Fruit fly (Drosophila melanogaster) whole organism, embryonic: Measurements from ENCODE around the gene CG31211.

Source experiments
- Asciz ChIP-seq: fragments of 200-800 bp; sonication (Bioruptor generic); optimal IDR thresholded peaks from 2 replicates; lab custom pipeline; 2017; ENCODE audit warnings: missing biosample characterization, mild to moderate bottlenecking, missing genetic modification characterization, missing genetic modification reagents
- B-H1 ChIP-seq: fragments of 200-800 bp; sonication (Bioruptor generic); IDR thresholded peaks from 3 replicates; pipeline ENCODE4 v1.3.6; 2022; ENCODE audit warnings: missing biosample characterization, missing genetic modification characterization
- BEAF-32 ChIP-seq: fragments of 200-800 bp; sonication (Bioruptor generic); optimal IDR thresholded peaks from 3 replicates; lab custom pipeline; 2017; ENCODE audit warnings: missing biosample characterization, missing genetic modification characterization, mild to moderate bottlenecking, moderate library complexity, missing genetic modification reagents
- CG10321 ChIP-seq: fragments of 200-800 bp; sonication (Bioruptor generic); IDR thresholded peaks from 2 replicates; pipeline ENCODE4 v1.3.6; 2022; ENCODE audit warnings: missing biosample characterization, missing genetic modification characterization
- CG11456 ChIP-seq: fragments of 200-800 bp; sonication (Bioruptor generic); IDR thresholded peaks from 3 replicates; pipeline ENCODE4 v1.3.6; 2022; ENCODE audit warnings: missing biosample characterization, missing genetic modification characterization
- CG11696 ChIP-seq: fragments of 200-800 bp; sonication (Bioruptor generic); IDR thresholded peaks from 2 replicates; pipeline ENCODE4 v1.3.6; 2022; ENCODE audit warnings: missing biosample characterization, missing genetic modification characterization
- CG11723 ChIP-seq: fragments of 200-800 bp; sonication (Bioruptor generic); optimal IDR thresholded peaks from 2 replicates; lab custom pipeline; 2017; ENCODE audit warnings: missing biosample characterization, mild to moderate bottlenecking, missing genetic modification characterization
- CG12071 ChIP-seq: fragments of 200-800 bp; sonication (Bioruptor generic); optimal IDR thresholded peaks from 3 replicates; lab custom pipeline; 2018; ENCODE audit warnings: missing biosample characterization, mild to moderate bottlenecking, missing genetic modification characterization
- CG12299 ChIP-seq: fragments of 200-800 bp; sonication (Bioruptor generic); optimal IDR thresholded peaks from 2 replicates; lab custom pipeline; 2018; ENCODE audit warnings: missing biosample characterization, mild to moderate bottlenecking, missing genetic modification characterization
- CG12769 ChIP-seq: fragments of 200-800 bp; sonication (Bioruptor generic); optimal IDR thresholded peaks from 2 replicates; lab custom pipeline; 2019; ENCODE audit warnings: missing biosample characterization, mild to moderate bottlenecking, missing genetic modification characterization, moderate library complexity
- CG17328 ChIP-seq: fragments of 200-800 bp; sonication (Bioruptor generic); IDR thresholded peaks from 2 replicates; pipeline ENCODE4 v1.3.6; 2022; ENCODE audit warnings: missing biosample characterization, missing genetic modification characterization
- CG18476 ChIP-seq: fragments of 200-800 bp; sonication (Bioruptor generic); optimal IDR thresholded peaks from 2 replicates; lab custom pipeline; 2016; ENCODE audit warnings: missing biosample characterization, mild to moderate bottlenecking, missing genetic modification characterization
- CG2712 ChIP-seq: fragments of 200-800 bp; optimal IDR thresholded peaks from 3 replicates; lab custom pipeline; 2019; ENCODE audit warnings: missing biosample characterization, mild to moderate bottlenecking, missing genetic modification characterization, moderate library complexity
- CG30020 ChIP-seq: fragments of 200-800 bp; optimal IDR thresholded peaks from 2 replicates; lab custom pipeline; 2019; ENCODE audit warnings: missing biosample characterization, mild to moderate bottlenecking, missing genetic modification characterization, moderate library complexity
- CG30403 ChIP-seq: fragments of 200-800 bp; sonication (Bioruptor generic); optimal IDR thresholded peaks from 3 replicates; lab custom pipeline; 2016; ENCODE audit warnings: missing biosample characterization, missing genetic modification characterization
- CG31365 ChIP-seq: fragments of 200-800 bp; sonication (Bioruptor generic); optimal IDR thresholded peaks from 2 replicates; lab custom pipeline; 2018; ENCODE audit warnings: missing biosample characterization, mild to moderate bottlenecking, missing genetic modification characterization
- CG31441 ChIP-seq: fragments of 200-800 bp; sonication (Bioruptor generic); IDR thresholded peaks from 2 replicates; pipeline ENCODE4 v1.3.6; 2022; ENCODE audit warnings: missing biosample characterization, missing genetic modification characterization
- CG33557 ChIP-seq: fragments of 200-800 bp; sonication (Bioruptor generic); optimal IDR thresholded peaks from 2 replicates; lab custom pipeline; 2019; ENCODE audit warnings: missing biosample characterization, mild to moderate bottlenecking, missing genetic modification characterization, moderate library complexity
- CG3995 ChIP-seq: fragments of 200-800 bp; sonication (Bioruptor generic); optimal IDR thresholded peaks from 3 replicates; lab custom pipeline; 2016; ENCODE audit warnings: missing biosample characterization, missing genetic modification characterization
- CG4328 ChIP-seq: fragments of 200-800 bp; sonication (Bioruptor generic); optimal IDR thresholded peaks from 3 replicates; lab custom pipeline; 2017; ENCODE audit warnings: missing biosample characterization, missing genetic modification reagents, missing genetic modification characterization
- CG43689 ChIP-seq: fragments of 200-800 bp; sonication (Bioruptor generic); IDR thresholded peaks from 2 replicates; pipeline ENCODE4 v1.3.6; 2022; ENCODE audit warnings: missing biosample characterization, missing genetic modification characterization
- CG6689 ChIP-seq: fragments of 200-800 bp; sonication (Bioruptor generic); IDR thresholded peaks from 2 replicates; pipeline ENCODE4 v1.3.6; 2022; ENCODE audit warnings: missing biosample characterization, missing genetic modification characterization
- CG6791 ChIP-seq: fragments of 200-800 bp; sonication (Bioruptor generic); IDR thresholded peaks from 3 replicates; pipeline ENCODE4 v1.3.6; 2022; ENCODE audit warnings: missing biosample characterization, missing genetic modification characterization; ENCODE audit not compliant: partially characterized antibody
- CG6854 ChIP-seq: fragments of 200-800 bp; sonication (Bioruptor generic); optimal IDR thresholded peaks from 3 replicates; lab custom pipeline; 2017; ENCODE audit warnings: missing biosample characterization, mild to moderate bottlenecking, missing genetic modification characterization
- CG7556 ChIP-seq: fragments of 200-800 bp; sonication (Bioruptor generic); optimal IDR thresholded peaks from 2 replicates; lab custom pipeline; 2017; ENCODE audit warnings: missing biosample characterization, mild to moderate bottlenecking, missing genetic modification characterization
- CG9437 ChIP-seq: fragments of 200-800 bp; sonication (Bioruptor generic); optimal IDR thresholded peaks from 2 replicates; lab custom pipeline; 2018; ENCODE audit warnings: missing biosample characterization, mild to moderate bottlenecking, missing genetic modification characterization
- Dip3 ChIP-seq: fragments of 200-800 bp; sonication (Bioruptor generic); optimal IDR thresholded peaks from 3 replicates; lab custom pipeline; 2016; ENCODE audit warnings: missing biosample characterization, missing genetic modification characterization
- Hr3 ChIP-seq: fragments of 200-800 bp; sonication (Bioruptor generic); optimal IDR thresholded peaks from 3 replicates; lab custom pipeline; 2016; ENCODE audit warnings: missing biosample characterization, missing genetic modification characterization
- Hr51 ChIP-seq, 2 experiments: fragments of 200-800 bp; sonication (Bioruptor generic); optimal IDR thresholded peaks; 2 replicates in 1 of 2; 3 replicates in 1 of 2; lab custom pipeline; 2016 to 2018; ENCODE audit warnings: missing biosample characterization in 2 of 2, missing genetic modification characterization in 2 of 2, mild to moderate bottlenecking in 1 of 2, moderate library complexity in 1 of 2
- Jarid2 ChIP-seq: fragments of 200-800 bp; sonication (Bioruptor generic); optimal IDR thresholded peaks from 3 replicates; lab custom pipeline; 2017; ENCODE audit warnings: mild to moderate bottlenecking, missing biosample characterization, missing genetic modification reagents, missing genetic modification characterization
- MTF-1 ChIP-seq: fragments of 200-800 bp; sonication (Bioruptor generic); optimal IDR thresholded peaks from 2 replicates; lab custom pipeline; 2018; ENCODE audit warnings: missing biosample characterization, mild to moderate bottlenecking, missing genetic modification characterization, borderline replicate concordance
- Optix ChIP-seq: fragments of 200-800 bp; sonication (Bioruptor generic); IDR thresholded peaks from 3 replicates; pipeline ENCODE4 v1.3.6; 2022; ENCODE audit warnings: missing biosample characterization, missing genetic modification characterization
- Ravus ChIP-seq: fragments of 200-800 bp; sonication (Bioruptor generic); IDR thresholded peaks from 2 replicates; pipeline ENCODE4 v1.3.6; 2022; ENCODE audit warnings: missing biosample characterization, missing genetic modification characterization
- Sox100B ChIP-seq: fragments of 200-800 bp; sonication (Bioruptor generic); optimal IDR thresholded peaks from 3 replicates; lab custom pipeline; 2018; ENCODE audit warnings: missing biosample characterization, mild to moderate bottlenecking, missing genetic modification characterization
- Xrp1 ChIP-seq: fragments of 200-800 bp; sonication (Bioruptor generic); IDR thresholded peaks from 2 replicates; pipeline ENCODE4 v1.3.6; 2022; ENCODE audit warnings: missing biosample characterization, missing genetic modification characterization
- da ChIP-seq: fragments of 200-800 bp; sonication (Bioruptor generic); optimal IDR thresholded peaks from 2 replicates; lab custom pipeline; 2016; ENCODE audit warnings: missing biosample characterization, missing genetic modification characterization
- gcm ChIP-seq: fragments of 200-800 bp; sonication (Bioruptor generic); optimal IDR thresholded peaks from 2 replicates; lab custom pipeline; 2019; ENCODE audit warnings: missing biosample characterization, mild to moderate bottlenecking, missing genetic modification characterization, moderate library complexity
- hbn ChIP-seq: fragments of 200-800 bp; sonication (Bioruptor generic); IDR thresholded peaks from 2 replicates; pipeline ENCODE4 v1.3.6; 2022; ENCODE audit warnings: missing biosample characterization, missing genetic modification characterization; ENCODE audit not compliant: partially characterized antibody
- knrl ChIP-seq: fragments of 200-800 bp; sonication (Bioruptor generic); IDR thresholded peaks from 3 replicates; pipeline ENCODE4 v1.3.6; 2022; ENCODE audit warnings: missing biosample characterization, missing genetic modification characterization; ENCODE audit not compliant: partially characterized antibody
- mam ChIP-seq: fragments of 200-800 bp; sonication (Bioruptor generic); optimal IDR thresholded peaks from 3 replicates; lab custom pipeline; 2016; ENCODE audit warnings: missing biosample characterization, missing genetic modification characterization
- nmo ChIP-seq: fragments of 200-800 bp; sonication (Bioruptor generic); optimal IDR thresholded peaks from 2 replicates; lab custom pipeline; 2018; ENCODE audit warnings: missing biosample characterization, mild to moderate bottlenecking, missing genetic modification characterization, moderate library complexity
- org-1 ChIP-seq: fragments of 200-800 bp; sonication (Bioruptor generic); optimal IDR thresholded peaks from 2 replicates; lab custom pipeline; 2017; ENCODE audit warnings: missing biosample characterization, missing genetic modification characterization
- pb ChIP-seq: fragments of 200-800 bp; sonication (Bioruptor generic); optimal IDR thresholded peaks from 3 replicates; lab custom pipeline; 2016; ENCODE audit warnings: missing biosample characterization, missing genetic modification characterization
- pho ChIP-seq: fragments of 200-800 bp; sonication (Bioruptor generic); optimal IDR thresholded peaks from 2 replicates; lab custom pipeline; 2016; ENCODE audit warnings: missing biosample characterization, missing genetic modification characterization
- rib ChIP-seq: fragments of 200-800 bp; sonication (Bioruptor generic); IDR thresholded peaks from 2 replicates; pipeline ENCODE4 v1.3.6; 2022; ENCODE audit warnings: missing biosample characterization, missing genetic modification characterization
- sna ChIP-seq: fragments of 200-800 bp; sonication (Bioruptor generic); IDR thresholded peaks from 2 replicates; pipeline ENCODE4 v1.3.6; 2022; ENCODE audit warnings: missing biosample characterization, missing genetic modification characterization; ENCODE audit not compliant: partially characterized antibody
- sqz ChIP-seq: fragments of 200-800 bp; sonication (Bioruptor generic); optimal IDR thresholded peaks from 3 replicates; lab custom pipeline; 2018; ENCODE audit warnings: missing biosample characterization, mild to moderate bottlenecking, missing genetic modification characterization
- tna ChIP-seq: fragments of 200-800 bp; sonication (Bioruptor generic); IDR thresholded peaks from 2 replicates; pipeline ENCODE4 v1.3.6; 2022; ENCODE audit warnings: missing biosample characterization, missing genetic modification characterization; ENCODE audit not compliant: partially characterized antibody
- usp ChIP-seq: fragments of >200 bp; optimal IDR thresholded peaks from 2 replicates; lab custom pipeline; 2017; ENCODE audit warnings: missing biosample characterization, missing genetic modification characterization
- z ChIP-seq: fragments of 200-800 bp; sonication (Bioruptor generic); IDR thresholded peaks from 3 replicates; pipeline ENCODE4 v1.3.6; 2022; ENCODE audit warnings: missing biosample characterization, missing genetic modification characterization

The CG31211 gene

dm6 chr3R:11962739-11963214 is 13.3 kb downstream of the CG31211 start, which contains the start of the genes CG3281 and aurA (continued):
- TF ChIP-seq nmo, result peak; percentile 88
- peak; percentile 97 for TF ChIP-seq hbn (GFP tag; lab: Robert Waterston, UW)
- no peak for TF ChIP-seq Ravus
- no peak for TF ChIP-seq Sox100B (GFP tag; lab: Kevin White, UChicago)
- TF ChIP-seq tna (GFP tag; lab: Robert Waterston, UW), result peak; percentile 72
- peak; percentile 89 for TF ChIP-seq CG30403 (GFP tag; lab: Kevin White, UChicago)
- TF ChIP-seq CG7556 (GFP tag; lab: Kevin White, UChicago), result peak; percentile 54
- peak; percentile 35; the same call in 1 of the 2 replicates for TF ChIP-seq CG6689 (GFP tag; lab: Robert Waterston, UW)
- peak; percentile 73 for TF ChIP-seq sqz
- peak; percentile 99 for TF ChIP-seq knrl (GFP tag; lab: Robert Waterston, UW)
- 0 out of 2 replicates have a peak, but pooled peaks have one; percentile 5 for TF ChIP-seq CG17328 (GFP tag; lab: Robert Waterston, UW)
- TF ChIP-seq Jarid2 (GFP tag; lab: Kevin White, UChicago), result no peak
- peak; percentile 85 for TF ChIP-seq CG2712 (tag; lab: Kevin White, UChicago)
- no peak for TF ChIP-seq rib (GFP tag; lab: Robert Waterston, UW)
- TF ChIP-seq pb (GFP tag; lab: Kevin White, UChicago), result peak; percentile 10
- peak; percentile 76 for TF ChIP-seq CG30020 (tag; lab: Kevin White, UChicago)
- peak; percentile 9 for TF ChIP-seq CG9437 (GFP tag; lab: Kevin White, UChicago)
- TF ChIP-seq CG12299 (tag; lab: Kevin White, UChicago), result peak; percentile 10
- TF ChIP-seq Optix (GFP tag; lab: Robert Waterston, UW), result no peak
- no peak for TF ChIP-seq CG10321 (GFP tag; lab: Robert Waterston, UW)
- no peak for TF ChIP-seq org-1 (GFP tag; lab: Kevin White, UChicago)
- TF ChIP-seq da, result no peak
- peak; percentile 35 for TF ChIP-seq CG11723 (GFP tag; lab: Kevin White, UChicago)
- no peak for TF ChIP-seq Asciz (GFP tag; lab: Kevin White, UChicago)
- no peak for TF ChIP-seq CG31365
- TF ChIP-seq CG18476, result peak; percentile 53
- TF ChIP-seq CG33557 (GFP tag; lab: Kevin White, UChicago), result peak; percentile 62
- peak; percentile 99 for TF ChIP-seq CG3995 (GFP tag; lab: Kevin White, UChicago)
- TF ChIP-seq Hr51 (GFP tag; optimal IDR thresholded peaks at IDR 0.05; lab: Kevin White, UChicago), result peak; percentile 62 to 76
- peak; percentile 85 for TF ChIP-seq mam (GFP tag; lab: Kevin White, UChicago)
- TF ChIP-seq sna (GFP tag; lab: Robert Waterston, UW), result peak; percentile 99
- peak; percentile 78 for TF ChIP-seq Hr3 (GFP tag; lab: Kevin White, UChicago)
- TF ChIP-seq CG6854 (GFP tag; lab: Kevin White, UChicago), result no peak
- TF ChIP-seq CG11456 (GFP tag; lab: Robert Waterston, UW), result 0 out of 3 replicates have a peak, but pooled peaks have one; percentile 64
- TF ChIP-seq z (GFP tag; lab: Robert Waterston, UW), result no peak
- peak; percentile 92 for TF ChIP-seq CG6791 (GFP tag; lab: Robert Waterston, UW)
- peak; percentile 51; the same call in 1 of the 2 replicates for TF ChIP-seq Xrp1 (GFP tag; lab: Robert Waterston, UW)
- peak; percentile 62 for TF ChIP-seq CG4328
- no peak for TF ChIP-seq usp (GFP tag; lab: Kevin White, UChicago)
- no peak for TF ChIP-seq CG11696 (GFP tag; lab: Robert Waterston, UW)
- no peak for TF ChIP-seq CG12769 (tag; lab: Kevin White, UChicago)
- peak; percentile 100 for TF ChIP-seq BEAF-32
- TF ChIP-seq B-H1 (GFP tag; lab: Robert Waterston, UW), result no peak
- TF ChIP-seq CG43689, result no peak
- peak; percentile 89 for TF ChIP-seq pho
- no peak for TF ChIP-seq CG12071 (GFP tag; lab: Kevin White, UChicago)
- TF ChIP-seq CG31441 (GFP tag; lab: Robert Waterston, UW), result peak; percentile 94
- peak; percentile 7 for TF ChIP-seq MTF-1 (GFP tag; lab: Kevin White, UChicago)
- peak; percentile 49 for TF ChIP-seq gcm (GFP tag; lab: Kevin White, UChicago)
- peak; percentile 65 for TF ChIP-seq Dip3 (GFP tag; lab: Kevin White, UChicago)
